Worm (Caenorhabditis elegans) whole organism, midembryonic: ENCODE results near the gene sft-1.

Source experiments
- T22C8.4 ChIP-seq: fragments of 200-800 bp; sonication (Bioruptor generic); IDR thresholded peaks from 2 replicates; pipeline ENCODE4 v1.3.6; 2022; ENCODE audit warnings: missing genetic modification characterization, missing compliant biosample characterization
- flt-1 ChIP-seq: fragments of 200-800 bp; sonication (Bioruptor generic); IDR thresholded peaks from 2 replicates; pipeline ENCODE4 v1.3.6; 2022; ENCODE audit warnings: missing genetic modification characterization, missing compliant biosample characterization
- med-1 ChIP-seq: sonication (generic microtip); optimal IDR thresholded peaks from 2 replicates; lab custom pipeline; 2017; ENCODE audit warnings: missing genetic modification characterization, mild to moderate bottlenecking, missing compliant biosample characterization, antibody characterized with exemption, missing genetic modification reagents; ENCODE audit not compliant: insufficient read depth
- ref-1 ChIP-seq: fragments of 200-800 bp; sonication (Bioruptor generic); conservative IDR thresholded peaks from 2 replicates; pipeline ENCODE4 v1.3.6; 2022; ENCODE audit warnings: missing genetic modification reagents, missing genetic modification characterization, missing compliant biosample characterization
- ztf-29 ChIP-seq: fragments of 200-800 bp; sonication (Bioruptor generic); IDR thresholded peaks from 2 replicates; pipeline ENCODE4 v1.3.6; 2022; ENCODE audit warnings: missing genetic modification reagents, missing genetic modification characterization, missing compliant biosample characterization

DNA sequence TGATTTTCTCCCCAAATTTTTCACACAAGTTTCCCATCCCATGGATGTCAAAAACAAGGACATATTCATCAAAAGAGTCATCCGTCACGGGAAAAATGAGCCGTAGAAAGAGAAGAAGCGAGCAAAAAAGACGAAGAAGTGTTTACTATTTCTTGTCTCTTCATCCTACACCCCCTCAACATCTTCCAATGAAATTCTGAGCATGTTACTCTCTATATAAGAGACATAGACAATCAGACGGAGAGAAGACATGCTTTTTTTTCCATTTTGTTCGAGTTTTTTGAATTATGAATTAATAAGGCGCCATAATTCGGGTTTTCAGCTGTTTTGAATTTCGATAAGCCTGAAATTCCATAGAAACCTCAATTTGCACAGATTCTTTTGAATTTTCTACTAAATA is 9.6 kb downstream of the sft-1 start:
- TF ChIP-seq T22C8.4 (GFP tag; lab: Robert Waterston, UW), result no peak
- no peak for TF ChIP-seq flt-1 (GFP tag; lab: Robert Waterston, UW)
- no peak for TF ChIP-seq ref-1 (GFP tag; lab: Robert Waterston, UW)
- TF ChIP-seq ztf-29 (GFP tag; lab: Robert Waterston, UW), result no peak
- TF ChIP-seq med-1 (GFP tag; lab: Kevin White, UChicago), result no peak
